Worm (Caenorhabditis elegans) whole organism, midembryonic: ENCODE results near the gene T19B10.5.

ENCODE experiments used
- med-1 ChIP-seq: sonication (generic microtip); optimal IDR thresholded peaks from 2 replicates; lab custom pipeline; 2017; ENCODE audit warnings: missing genetic modification characterization, mild to moderate bottlenecking, missing compliant biosample characterization, antibody characterized with exemption, missing genetic modification reagents; ENCODE audit not compliant: insufficient read depth
- ref-1 ChIP-seq: fragments of 200-800 bp; sonication (Bioruptor generic); conservative IDR thresholded peaks from 2 replicates; pipeline ENCODE4 v1.3.6; 2022; ENCODE audit warnings: missing genetic modification reagents, missing genetic modification characterization, missing compliant biosample characterization

ce11 chrV:11234350-11234749, at the start of gene T19B10.5:
- TF ChIP-seq med-1 (GFP tag; lab: Kevin White, UChicago), result no peak
- no peak for TF ChIP-seq ref-1
